Fruit fly (Drosophila melanogaster) whole organism, embryonic: ENCODE data around the gene CG18508.

ENCODE experiments used
- CG11093 ChIP-seq: fragments of 200-800 bp; sonication (Bioruptor generic); IDR thresholded peaks from 3 replicates; pipeline ENCODE4 v1.3.6; 2022; ENCODE audit warnings: missing biosample characterization, missing genetic modification characterization
- CG13894 ChIP-seq: fragments of 200-800 bp; sonication (Bioruptor generic); optimal IDR thresholded peaks from 3 replicates; lab custom pipeline; 2018; ENCODE audit warnings: missing biosample characterization, mild to moderate bottlenecking, missing genetic modification characterization, moderate library complexity
- CG15479 ChIP-seq: fragments of 200-800 bp; sonication (Bioruptor generic); optimal IDR thresholded peaks from 3 replicates; lab custom pipeline; 2019; ENCODE audit warnings: missing biosample characterization, mild to moderate bottlenecking, missing genetic modification characterization, moderate library complexity
- CG1832 ChIP-seq: fragments of 200-800 bp; sonication (Bioruptor generic); optimal IDR thresholded peaks from 2 replicates; lab custom pipeline; 2017; ENCODE audit warnings: missing biosample characterization, mild to moderate bottlenecking, missing genetic modification characterization, inconsistent platforms
- CG18619 ChIP-seq: fragments of 200-800 bp; sonication (Bioruptor generic); optimal IDR thresholded peaks from 3 replicates; lab custom pipeline; 2017; ENCODE audit warnings: missing biosample characterization, mild to moderate bottlenecking, missing genetic modification characterization
- CG2199 ChIP-seq: fragments of 200-800 bp; sonication (Bioruptor generic); IDR thresholded peaks from 3 replicates; pipeline ENCODE4 v1.3.6; 2022; ENCODE audit warnings: missing biosample characterization, missing genetic modification characterization
- CG34422 ChIP-seq: fragments of 200-800 bp; sonication (Bioruptor generic); IDR thresholded peaks from 3 replicates; pipeline ENCODE4 v1.3.6; 2022; ENCODE audit warnings: missing biosample characterization, missing genetic modification characterization
- CG3726 ChIP-seq: fragments of 200-800 bp; sonication (Bioruptor generic); IDR thresholded peaks from 3 replicates; pipeline ENCODE4, ENCODE4 v1.3.6; 2022; ENCODE audit warnings: missing biosample characterization, missing genetic modification characterization
- CG4328 ChIP-seq: fragments of 200-800 bp; sonication (Bioruptor generic); optimal IDR thresholded peaks from 3 replicates; lab custom pipeline; 2017; ENCODE audit warnings: missing biosample characterization, missing genetic modification reagents, missing genetic modification characterization
- CG4360 ChIP-seq: fragments of 200-800 bp; sonication (Bioruptor generic); IDR thresholded peaks from 2 replicates; pipeline ENCODE4 v1.3.6; 2022; ENCODE audit warnings: missing biosample characterization, missing genetic modification characterization
- CG6654 ChIP-seq: fragments of 200-800 bp; sonication (Bioruptor generic); optimal IDR thresholded peaks from 2 replicates; lab custom pipeline; 2017; ENCODE audit warnings: missing biosample characterization, mild to moderate bottlenecking, missing genetic modification characterization
- CG8924 ChIP-seq: fragments of 200-800 bp; optimal IDR thresholded peaks from 3 replicates; lab custom pipeline; 2019; ENCODE audit warnings: missing biosample characterization, mild to moderate bottlenecking, missing genetic modification characterization, moderate library complexity
- CG9727 ChIP-seq: fragments of 200-800 bp; sonication (Bioruptor generic); optimal IDR thresholded peaks from 3 replicates; lab custom pipeline; 2017; ENCODE audit warnings: missing biosample characterization, mild to moderate bottlenecking, missing genetic modification characterization
- CG9817 ChIP-seq: fragments of 200-800 bp; sonication (Bioruptor generic); optimal IDR thresholded peaks from 2 replicates; lab custom pipeline; 2018; ENCODE audit warnings: missing biosample characterization, mild to moderate bottlenecking, missing genetic modification characterization, moderate library complexity
- E2f2 ChIP-seq: fragments of 200-800 bp; sonication (Bioruptor generic); IDR thresholded peaks from 2 replicates; pipeline ENCODE4 v1.3.6; 2022; ENCODE audit warnings: missing biosample characterization, missing genetic modification characterization
- ERR ChIP-seq: fragments of 200-800 bp; sonication (Bioruptor generic); optimal IDR thresholded peaks from 2 replicates; lab custom pipeline; 2016; ENCODE audit warnings: missing biosample characterization, missing genetic modification characterization
- Hr51 ChIP-seq, 2 experiments: fragments of 200-800 bp; sonication (Bioruptor generic); optimal IDR thresholded peaks; 2 replicates in 1 of 2; 3 replicates in 1 of 2; lab custom pipeline; 2016 to 2018; ENCODE audit warnings: missing biosample characterization in 2 of 2, missing genetic modification characterization in 2 of 2, mild to moderate bottlenecking in 1 of 2, moderate library complexity in 1 of 2
- Hr78 ChIP-seq, 2 experiments: fragments of 200-800 bp in 1 of 2; fragments of >200 bp in 1 of 2; sonication (Bioruptor generic) in 1 of 2; optimal IDR thresholded peaks; 2 replicates each; lab custom pipeline; 2017 to 2019; ENCODE audit warnings: missing biosample characterization in 2 of 2, missing genetic modification characterization in 2 of 2, mild to moderate bottlenecking in 1 of 2, moderate library complexity in 1 of 2
- Kr ChIP-seq: fragments of 200-800 bp; sonication (Bioruptor generic); optimal IDR thresholded peaks from 2 replicates; lab custom pipeline; 2017; ENCODE audit warnings: missing biosample characterization, mild to moderate bottlenecking, missing genetic modification characterization
- NFAT ChIP-seq: fragments of 200-800 bp; sonication (Bioruptor generic); IDR thresholded peaks from 2 replicates; pipeline ENCODE4 v1.3.6; 2022; ENCODE audit warnings: missing biosample characterization, missing genetic modification characterization
- Trl ChIP-seq, 3 experiments: fragments of >200 bp in 2 of 3; fragments of 200-800 bp in 1 of 3; sonication (Bioruptor generic) in 1 of 3; optimal IDR thresholded peaks; 2 replicates in 1 of 3; 3 replicates in 2 of 3; lab custom pipeline; 2016 to 2017; ENCODE audit warnings: missing biosample characterization in 1 of 3, missing genetic modification characterization in 1 of 3
- aop ChIP-seq: fragments of 200-800 bp; sonication (Bioruptor generic); IDR thresholded peaks from 2 replicates; pipeline ENCODE4 v1.3.6; 2022; ENCODE audit warnings: missing biosample characterization, missing genetic modification characterization
- cg ChIP-seq: fragments of 200-800 bp; sonication (Bioruptor generic); optimal IDR thresholded peaks from 3 replicates; lab custom pipeline; 2019; ENCODE audit warnings: missing biosample characterization, mild to moderate bottlenecking, missing genetic modification characterization, moderate library complexity
- crol ChIP-seq: fragments of 200-800 bp; sonication (Bioruptor generic); IDR thresholded peaks from 2 replicates; pipeline ENCODE4 v1.3.6; 2022; ENCODE audit warnings: missing biosample characterization, missing genetic modification characterization
- da ChIP-seq: fragments of 200-800 bp; sonication (Bioruptor generic); optimal IDR thresholded peaks from 2 replicates; lab custom pipeline; 2016; ENCODE audit warnings: missing biosample characterization, missing genetic modification characterization
- dysf ChIP-seq: fragments of 200-800 bp; sonication (Bioruptor generic); IDR thresholded peaks from 3 replicates; pipeline ENCODE4 v1.3.6; 2022; ENCODE audit warnings: missing biosample characterization, missing genetic modification characterization
- ewg ChIP-seq: fragments of 200-800 bp; sonication (Bioruptor generic); optimal IDR thresholded peaks from 3 replicates; lab custom pipeline; 2017; ENCODE audit warnings: mild to moderate bottlenecking, missing biosample characterization, missing genetic modification reagents, missing genetic modification characterization
- gsb ChIP-seq: fragments of 200-800 bp; sonication (Bioruptor generic); IDR thresholded peaks from 2 replicates; pipeline ENCODE4 v1.3.6; 2022; ENCODE audit warnings: missing biosample characterization, missing genetic modification characterization
- jumu ChIP-seq: fragments of 200-800 bp; sonication (Bioruptor generic); optimal IDR thresholded peaks from 3 replicates; lab custom pipeline; 2016; ENCODE audit warnings: missing biosample characterization, missing genetic modification characterization
- kni ChIP-seq: fragments of 200-800 bp; sonication (Bioruptor generic); optimal IDR thresholded peaks from 3 replicates; lab custom pipeline; 2017; ENCODE audit warnings: mild to moderate bottlenecking, missing biosample characterization, missing genetic modification reagents, missing genetic modification characterization
- lbe ChIP-seq: fragments of 200-800 bp; sonication (Bioruptor generic); optimal IDR thresholded peaks from 2 replicates; lab custom pipeline; 2016; ENCODE audit warnings: missing biosample characterization, mild to moderate bottlenecking, missing genetic modification characterization
- nerfin-1 ChIP-seq: fragments of 200-800 bp; sonication (Bioruptor generic); optimal IDR thresholded peaks from 3 replicates; lab custom pipeline; 2019; ENCODE audit warnings: missing biosample characterization, mild to moderate bottlenecking, missing genetic modification characterization, moderate library complexity
- nom ChIP-seq: fragments of 200-800 bp; sonication (Bioruptor generic); optimal IDR thresholded peaks from 2 replicates; lab custom pipeline; 2017; ENCODE audit warnings: missing biosample characterization, missing genetic modification characterization, mild to moderate bottlenecking, moderate library complexity, missing genetic modification reagents
- pros ChIP-seq: fragments of 200-800 bp; sonication (Bioruptor generic); optimal IDR thresholded peaks from 3 replicates; lab custom pipeline; 2019; ENCODE audit warnings: missing biosample characterization, mild to moderate bottlenecking, missing genetic modification characterization, moderate library complexity
- psq ChIP-seq: fragments of 200-800 bp; sonication (Bioruptor generic); optimal IDR thresholded peaks from 2 replicates; lab custom pipeline; 2017; ENCODE audit warnings: missing biosample characterization, missing genetic modification characterization
- sens ChIP-seq: fragments of 200-800 bp; sonication (Bioruptor generic); peaks from one replicate; lab custom pipeline; 2016; ENCODE audit warnings: missing biosample characterization, missing genetic modification characterization
- seq ChIP-seq: fragments of 200-800 bp; sonication (Bioruptor generic); IDR thresholded peaks from 2 replicates; pipeline ENCODE4 v1.3.6; 2022; ENCODE audit warnings: missing biosample characterization, missing genetic modification characterization
- slp2 ChIP-seq: fragments of 200-800 bp; sonication (Bioruptor generic); optimal IDR thresholded peaks from 2 replicates; lab custom pipeline; 2016; ENCODE audit warnings: missing biosample characterization, missing genetic modification characterization
- sna ChIP-seq: fragments of 200-800 bp; sonication (Bioruptor generic); IDR thresholded peaks from 2 replicates; pipeline ENCODE4 v1.3.6; 2022; ENCODE audit warnings: missing biosample characterization, missing genetic modification characterization; ENCODE audit not compliant: partially characterized antibody
- sqz ChIP-seq: fragments of 200-800 bp; sonication (Bioruptor generic); optimal IDR thresholded peaks from 3 replicates; lab custom pipeline; 2018; ENCODE audit warnings: missing biosample characterization, mild to moderate bottlenecking, missing genetic modification characterization
- tll ChIP-seq, 2 experiments: fragments of 200-800 bp in 1 of 2; fragments of >200 bp in 1 of 2; sonication (Bioruptor generic) in 1 of 2; optimal IDR thresholded peaks; 2 replicates each; lab custom pipeline; 2017 to 2019; ENCODE audit warnings: missing biosample characterization in 2 of 2, missing genetic modification characterization in 2 of 2, mild to moderate bottlenecking in 1 of 2, moderate library complexity in 1 of 2
- twi ChIP-seq: fragments of 200-800 bp; optimal IDR thresholded peaks from 2 replicates; lab custom pipeline; 2019; ENCODE audit warnings: missing biosample characterization, mild to moderate bottlenecking, missing genetic modification characterization, moderate library complexity
- z ChIP-seq: fragments of 200-800 bp; sonication (Bioruptor generic); IDR thresholded peaks from 3 replicates; pipeline ENCODE4 v1.3.6; 2022; ENCODE audit warnings: missing biosample characterization, missing genetic modification characterization

CG18508 gene

dm6 chrX:3142090-3142489, 30.9 kb downstream of the CG18508 start:
- TF ChIP-seq kni (GFP tag; lab: Kevin White, UChicago) (peak; percentile 24), twi (tag; lab: Kevin White, UChicago) (peak; percentile 84), seq (GFP tag; lab: Robert Waterston, UW) (no peak), Trl (optimal IDR thresholded peaks at IDR 0.05; lab: Kevin White, UChicago) (peak; percentile 3 to 66), Trl (GFP tag; optimal IDR thresholded peaks at IDR 0.05; lab: Kevin White, UChicago) (no peak), dysf (no peak), NFAT (GFP tag; lab: Robert Waterston, UW) (no peak), Hr78 (GFP tag; optimal IDR thresholded peaks at IDR 0.05; lab: Kevin White, UChicago) (peak in 1 of 2 experiments; percentile 80), Kr (GFP tag; lab: Kevin White, UChicago) (peak; percentile 93), CG18619 (no peak), CG34422 (GFP tag; lab: Robert Waterston, UW) (no peak), sna (GFP tag; lab: Robert Waterston, UW) (no peak), CG1832 (peak; percentile 60), CG6654 (GFP tag; lab: Kevin White, UChicago) (no peak), pros (GFP tag; lab: Kevin White, UChicago) (peak; percentile 90)

DNA sequence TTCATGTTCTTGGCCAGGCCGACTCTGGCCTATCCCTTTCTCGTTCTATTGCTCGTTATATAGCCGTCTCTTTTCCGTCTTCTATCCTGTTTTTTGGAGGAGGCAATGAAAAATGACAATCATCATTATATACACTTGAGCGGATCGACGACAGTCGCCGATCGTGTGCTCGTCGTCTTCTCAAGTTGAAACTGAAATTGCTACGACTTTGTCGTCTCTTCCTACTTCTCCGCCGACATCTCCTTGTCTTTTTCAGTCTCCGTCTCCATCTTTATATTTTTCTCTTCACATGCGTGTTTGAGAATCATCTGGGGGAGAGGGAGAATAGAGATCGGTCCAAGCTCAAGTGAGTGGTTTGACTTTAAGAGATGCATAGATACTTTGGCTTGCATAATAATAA, 32.1 kb downstream of the CG18508 start:
- TF ChIP-seq pros (GFP tag; lab: Kevin White, UChicago) = peak; percentile 53
- TF ChIP-seq CG2199 = 0 out of 3 replicates have a peak, but pooled peaks have one; percentile 20
- no peak for TF ChIP-seq gsb

- TF ChIP-seq lbe (peak; percentile 0), pros (GFP tag; lab: Kevin White, UChicago) (peak; percentile 76), jumu (GFP tag; lab: Kevin White, UChicago) (no peak), aop (no peak), CG13894 (tag; lab: Kevin White, UChicago) (no peak), sqz (GFP tag; lab: Kevin White, UChicago) (peak; percentile 82), crol (peak; percentile 79), z (GFP tag; lab: Robert Waterston, UW) (0 out of 3 replicates have a peak, but pooled peaks have one; percentile 29), cg (GFP tag; lab: Kevin White, UChicago) (peak; percentile 54), nom (GFP tag; lab: Kevin White, UChicago) (peak; percentile 66), psq (GFP tag; lab: Kevin White, UChicago) (peak; percentile 21), kni (GFP tag; lab: Kevin White, UChicago) (peak; percentile 43), ERR (GFP tag; lab: Kevin White, UChicago) (no peak)
These were observed 33.0 kb downstream of the CG18508 start for dm6 chrX:3139961-3140360.

DNA sequence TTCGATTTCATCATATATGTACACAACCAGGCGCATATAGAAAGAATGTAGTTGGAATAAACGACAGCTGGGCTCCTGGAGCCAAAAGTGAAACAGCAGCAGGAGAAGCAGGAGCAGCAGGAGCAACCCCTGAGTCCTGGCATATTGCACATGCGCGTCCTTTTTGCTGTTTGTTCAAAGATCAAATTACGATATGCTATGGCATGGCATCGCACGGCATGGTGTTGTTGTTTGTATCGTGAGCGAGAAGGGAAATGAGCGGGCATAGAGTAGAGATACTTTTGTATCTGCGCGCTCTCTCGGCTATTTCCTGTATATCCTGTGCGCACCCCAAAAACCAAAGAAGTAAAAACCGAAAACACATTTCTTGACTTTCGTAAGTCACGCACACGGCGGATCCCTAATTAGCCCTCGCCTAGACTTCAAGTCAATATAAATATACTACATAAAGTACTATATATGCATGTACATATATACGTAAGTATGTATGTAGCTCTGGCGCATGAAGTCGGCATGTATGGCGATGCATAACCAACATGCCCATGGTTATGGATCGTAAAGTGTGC, 35.0 kb downstream of the CG18508 start:
- TF ChIP-seq nerfin-1 (tag; lab: Kevin White, UChicago) = peak; percentile 37
- no peak for TF ChIP-seq CG9727 (GFP tag; lab: Kevin White, UChicago)
- peak; percentile 96 for TF ChIP-seq pros (GFP tag; lab: Kevin White, UChicago)
- TF ChIP-seq Hr51 (GFP tag; optimal IDR thresholded peaks at IDR 0.05; lab: Kevin White, UChicago) = peak in 1 of 2 experiments; percentile 2
- peak; percentile 53 for TF ChIP-seq ewg (GFP tag; lab: Kevin White, UChicago)
- peak; percentile 64; the same call in 2 of the 3 replicates for TF ChIP-seq CG2199
- TF ChIP-seq slp2 (GFP tag; lab: Kevin White, UChicago) = no peak
- no peak for TF ChIP-seq CG9817
- peak in 1 of 2 experiments; percentile 65 for TF ChIP-seq tll (GFP tag; optimal IDR thresholded peaks at IDR 0.05; lab: Kevin White, UChicago)
- TF ChIP-seq CG15479 (GFP tag; lab: Kevin White, UChicago) = peak; percentile 10
- peak; percentile 50 for TF ChIP-seq sens (GFP tag; lab: Kevin White, UChicago)
- TF ChIP-seq CG4328 (GFP tag; lab: Kevin White, UChicago) = no peak
- no peak for TF ChIP-seq CG3726 (GFP tag; lab: Robert Waterston, UW)
- TF ChIP-seq CG11093 = no peak
- TF ChIP-seq CG4360 (GFP tag; lab: Robert Waterston, UW) = peak; percentile 77
- no peak for TF ChIP-seq E2f2 (GFP tag; lab: Robert Waterston, UW)
- peak; percentile 7 for TF ChIP-seq da (GFP tag; lab: Kevin White, UChicago)
- peak in 1 of 2 experiments; percentile 28 for TF ChIP-seq Trl (optimal IDR thresholded peaks at IDR 0.05; lab: Kevin White, UChicago)
- no peak for TF ChIP-seq Trl (GFP tag; optimal IDR thresholded peaks at IDR 0.05; lab: Kevin White, UChicago)
- TF ChIP-seq twi (tag; lab: Kevin White, UChicago) = peak; percentile 77
- TF ChIP-seq kni (GFP tag; lab: Kevin White, UChicago) = peak; percentile 12
- peak; percentile 15 for TF ChIP-seq CG8924 (tag; lab: Kevin White, UChicago)
